Worm (Caenorhabditis elegans) whole organism, L4 larva: ENCODE measurements around the gene Y94H6A.12.
A peak's percentile ranks its signal among the peaks of the same experiment; 100 is the strongest.

Experiments
- F37D6.2 ChIP-seq: sonication (generic microtip); optimal IDR thresholded peaks from 2 replicates; lab custom pipeline; 2016; ENCODE audit warnings: mild to moderate bottlenecking, missing genetic modification characterization, missing compliant biosample characterization
- F44E2.7 ChIP-seq: fragments of 200-800 bp; sonication (Bioruptor generic); IDR thresholded peaks from 2 replicates; pipeline ENCODE4 v2.1.2; 2022; ENCODE audit warnings: missing genetic modification characterization, missing compliant biosample characterization
- F49E8.2 ChIP-seq: sonication (generic microtip); optimal IDR thresholded peaks from 2 replicates; lab custom pipeline; 2016; ENCODE audit warnings: missing compliant biosample characterization, mild to moderate bottlenecking, missing genetic modification characterization, borderline replicate concordance
- R02D3.7 ChIP-seq: fragments of 150-350 bp; sonication (generic microtip); optimal IDR thresholded peaks from 3 replicates; lab custom pipeline; 2014; ENCODE audit warnings: missing biosample characterization, missing genetic modification characterization
- T20F7.1 ChIP-seq: fragments of 200-800 bp; sonication (Bioruptor generic); optimal IDR thresholded peaks from 2 replicates; lab custom pipeline; 2018; ENCODE audit warnings: mild to moderate bottlenecking, missing genetic modification characterization, missing compliant biosample characterization
- T26A8.4 ChIP-seq: fragments of 200-800 bp; sonication (Bioruptor generic); IDR thresholded peaks from 2 replicates; pipeline ENCODE4 v1.3.6; 2022; ENCODE audit warnings: missing genetic modification characterization, missing compliant biosample characterization
- Y105C5A.15 ChIP-seq: fragments of 200-800 bp; sonication (Bioruptor generic); IDR thresholded peaks from 2 replicates; pipeline ENCODE4 v1.3.6; 2022; ENCODE audit warnings: missing genetic modification characterization, missing compliant biosample characterization
- ZK546.5 ChIP-seq, 2 experiments: sonication (generic microtip); optimal IDR thresholded peaks; 2 replicates each; lab custom pipeline; 2017; ENCODE audit warnings: missing biosample characterization in 2 of 2, missing genetic modification characterization in 2 of 2
- arid-1 ChIP-seq: fragments of 200-800 bp; sonication (Bioruptor generic); conservative IDR thresholded peaks from 2 replicates; pipeline ENCODE4 v1.3.6; 2022; ENCODE audit warnings: missing genetic modification reagents, missing genetic modification characterization, missing compliant biosample characterization
- ceh-44 ChIP-seq: fragments of 200-800 bp; sonication (Bioruptor generic); IDR thresholded peaks from 2 replicates; pipeline ENCODE4 v1.3.6; 2022; ENCODE audit warnings: missing genetic modification reagents, missing genetic modification characterization, missing compliant biosample characterization
- ceh-82 ChIP-seq: sonication (generic microtip); optimal IDR thresholded peaks from 2 replicates; lab custom pipeline; 2017; ENCODE audit warnings: missing biosample characterization, missing genetic modification characterization
- cey-2 ChIP-seq: sonication (generic microtip); optimal IDR thresholded peaks from 3 replicates; lab custom pipeline; 2017; ENCODE audit warnings: missing genetic modification characterization, mild to moderate bottlenecking, missing compliant biosample characterization, antibody characterized with exemption, borderline replicate concordance; ENCODE audit not compliant: insufficient read depth
- ctbp-1 ChIP-seq: fragments of 200-800 bp; sonication (Bioruptor generic); IDR thresholded peaks from 2 replicates; pipeline ENCODE4 v1.3.6; 2022; ENCODE audit warnings: missing genetic modification reagents, missing genetic modification characterization, missing compliant biosample characterization
- daf-8 ChIP-seq: fragments of 200-800 bp; sonication (Bioruptor generic); IDR thresholded peaks from 2 replicates; pipeline ENCODE4 v1.3.6; 2022; ENCODE audit warnings: missing genetic modification characterization, missing compliant biosample characterization
- egl-27 ChIP-seq: sonication (generic microtip); optimal IDR thresholded peaks from 3 replicates; lab custom pipeline; 2017; ENCODE audit warnings: missing biosample characterization, missing genetic modification reagents, missing genetic modification characterization
- egl-43 ChIP-seq: fragments of 200-800 bp; sonication (Bioruptor generic); IDR thresholded peaks from 2 replicates; pipeline ENCODE4 v1.3.6; 2022; ENCODE audit warnings: missing genetic modification reagents, missing genetic modification characterization, missing compliant biosample characterization
- fos-1 ChIP-seq: fragments of 150-350 bp; optimal IDR thresholded peaks from 2 replicates; lab custom pipeline; 2014; ENCODE audit warnings: missing biosample characterization, missing genetic modification characterization
- hif-1 ChIP-seq, 2 experiments: sonication (generic microtip); optimal IDR thresholded peaks; 2 replicates each; lab custom pipeline; 2016 to 2017; ENCODE audit warnings: missing compliant biosample characterization in 2 of 2, missing genetic modification characterization in 2 of 2, missing genetic modification reagents in 2 of 2, missing genotype in 2 of 2, mild to moderate bottlenecking in 1 of 2
- hlh-11 ChIP-seq: fragments of 200-800 bp; sonication (Bioruptor generic); optimal IDR thresholded peaks from 2 replicates; lab custom pipeline; 2018; ENCODE audit warnings: mild to moderate bottlenecking, missing genetic modification characterization, missing compliant biosample characterization
- hmg-1.1 ChIP-seq: fragments of 200-800 bp; sonication (Bioruptor generic); IDR thresholded peaks from 2 replicates; pipeline ENCODE4 v1.3.6; 2022; ENCODE audit warnings: missing genetic modification reagents, missing genetic modification characterization, missing compliant biosample characterization
- lim-7 ChIP-seq: fragments of 200-800 bp; sonication (Bioruptor generic); IDR thresholded peaks from 2 replicates; pipeline ENCODE4 v1.3.6; 2022; ENCODE audit warnings: missing genetic modification characterization, missing compliant biosample characterization
- lin-15B ChIP-seq: fragments of 150-350 bp; sonication (generic microtip); optimal IDR thresholded peaks from 3 replicates; lab custom pipeline; 2014; ENCODE audit warnings: missing biosample characterization, missing genetic modification characterization
- lin-39 ChIP-seq: fragments of 150-350 bp; optimal IDR thresholded peaks from 2 replicates; lab custom pipeline; 2014; ENCODE audit warnings: missing biosample characterization, missing genetic modification reagents, missing genetic modification characterization
- lir-3 ChIP-seq: sonication (generic microtip); optimal IDR thresholded peaks from 2 replicates; lab custom pipeline; 2016; ENCODE audit warnings: mild to moderate bottlenecking, missing genetic modification characterization, missing compliant biosample characterization
- lsy-2 ChIP-seq, 2 experiments: fragments of 150-350 bp in 1 of 2; sonication (generic microtip) in 1 of 2; optimal IDR thresholded peaks; 2 replicates each; lab custom pipeline; 2014 to 2017; ENCODE audit warnings: missing biosample characterization in 2 of 2, missing genetic modification characterization in 2 of 2
- madf-5 ChIP-seq, 2 experiments: fragments of 200-800 bp; sonication (Bioruptor generic); IDR thresholded peaks; 2 replicates each; pipeline ENCODE4 v1.3.6; 2022; ENCODE audit warnings: missing compliant biosample characterization in 2 of 2, missing genetic modification characterization in 2 of 2
- mdl-1 ChIP-seq, 2 experiments: fragments of 150-350 bp in 1 of 2; sonication (generic microtip) in 1 of 2; optimal IDR thresholded peaks; 2 replicates each; lab custom pipeline; 2014 to 2017; ENCODE audit warnings: missing biosample characterization in 2 of 2, missing genetic modification characterization in 2 of 2
- mdt-29 ChIP-seq: fragments of 200-800 bp; sonication (Bioruptor generic); IDR thresholded peaks from 2 replicates; pipeline ENCODE4 v1.3.6; 2022; ENCODE audit warnings: missing genetic modification reagents, missing genetic modification characterization, missing compliant biosample characterization
- mes-2 ChIP-seq: sonication (generic microtip); optimal IDR thresholded peaks from 2 replicates; lab custom pipeline; 2016; ENCODE audit warnings: missing genotype, mild to moderate bottlenecking, missing genetic modification characterization, missing compliant biosample characterization; ENCODE audit not compliant: poor library complexity, severe bottlenecking
- mxl-2 ChIP-seq: fragments of 200-800 bp; sonication (Bioruptor generic); conservative IDR thresholded peaks from 2 replicates; pipeline ENCODE4 v1.3.6; 2022; ENCODE audit warnings: missing genetic modification reagents, missing genetic modification characterization, missing compliant biosample characterization
- mxl-3 ChIP-seq: fragments of 200-800 bp; sonication (Bioruptor generic); optimal IDR thresholded peaks from 2 replicates; lab custom pipeline; 2018; ENCODE audit warnings: mild to moderate bottlenecking, missing genetic modification characterization, missing compliant biosample characterization
- nhr-10 ChIP-seq: fragments of 150-350 bp; optimal IDR thresholded peaks from 2 replicates; lab custom pipeline; 2014; ENCODE audit warnings: missing biosample characterization, missing genetic modification characterization
- nhr-11 ChIP-seq: fragments of 150-350 bp; optimal IDR thresholded peaks from 2 replicates; lab custom pipeline; 2014; ENCODE audit warnings: missing biosample characterization, missing genetic modification characterization
- nhr-237 ChIP-seq: sonication (generic microtip); optimal IDR thresholded peaks from 2 replicates; lab custom pipeline; 2017; ENCODE audit warnings: missing biosample characterization, missing genetic modification characterization
- php-3 ChIP-seq: fragments of 200-800 bp; sonication (Bioruptor generic); IDR thresholded peaks from 2 replicates; pipeline ENCODE4 v1.3.6; 2022; ENCODE audit warnings: missing genetic modification reagents, missing genetic modification characterization, missing compliant biosample characterization
- pqm-1 ChIP-seq: sonication (generic microtip); optimal IDR thresholded peaks from 2 replicates; lab custom pipeline; 2017; ENCODE audit warnings: missing biosample characterization, missing genetic modification characterization
- skn-1 ChIP-seq: fragments of 150-350 bp; optimal IDR thresholded peaks from 2 replicates; lab custom pipeline; 2014; ENCODE audit warnings: missing biosample characterization, missing genetic modification characterization
- snpc-4 ChIP-seq: fragments of 150-350 bp; optimal IDR thresholded peaks from 2 replicates; lab custom pipeline; 2014; ENCODE audit warnings: missing biosample characterization, missing genetic modification characterization
- spr-3 ChIP-seq: fragments of 200-800 bp; sonication (Bioruptor generic); optimal IDR thresholded peaks from 2 replicates; lab custom pipeline; 2018; ENCODE audit warnings: mild to moderate bottlenecking, missing genetic modification characterization, missing compliant biosample characterization
- unc-39 ChIP-seq: sonication (generic microtip); optimal IDR thresholded peaks from 2 replicates; lab custom pipeline; 2017; ENCODE audit warnings: missing biosample characterization, missing genetic modification characterization
- vab-7 ChIP-seq: fragments of 200-800 bp; sonication (Bioruptor generic); IDR thresholded peaks from 2 replicates; pipeline ENCODE4 v1.3.6; 2022; ENCODE audit warnings: missing genetic modification reagents, missing genetic modification characterization, missing compliant biosample characterization
- zag-1 ChIP-seq: fragments of 150-350 bp; optimal IDR thresholded peaks from 2 replicates; lab custom pipeline; 2014; ENCODE audit warnings: missing biosample characterization, missing genetic modification characterization
- zfp-3 ChIP-seq: fragments of 200-800 bp; sonication (Bioruptor generic); conservative IDR thresholded peaks from 2 replicates; pipeline ENCODE4 v1.3.6; 2022; ENCODE audit warnings: missing genetic modification reagents, missing genetic modification characterization, missing compliant biosample characterization
- zip-11 ChIP-seq: fragments of 200-800 bp; sonication (Bioruptor generic); IDR thresholded peaks from 2 replicates; pipeline ENCODE4 v1.3.6; 2022; ENCODE audit warnings: missing genetic modification characterization, missing compliant biosample characterization
- ztf-11 ChIP-seq: fragments of 150-350 bp; optimal IDR thresholded peaks from 2 replicates; lab custom pipeline; 2014; ENCODE audit warnings: missing biosample characterization, missing genetic modification characterization

Gene Y94H6A.12

DNA sequence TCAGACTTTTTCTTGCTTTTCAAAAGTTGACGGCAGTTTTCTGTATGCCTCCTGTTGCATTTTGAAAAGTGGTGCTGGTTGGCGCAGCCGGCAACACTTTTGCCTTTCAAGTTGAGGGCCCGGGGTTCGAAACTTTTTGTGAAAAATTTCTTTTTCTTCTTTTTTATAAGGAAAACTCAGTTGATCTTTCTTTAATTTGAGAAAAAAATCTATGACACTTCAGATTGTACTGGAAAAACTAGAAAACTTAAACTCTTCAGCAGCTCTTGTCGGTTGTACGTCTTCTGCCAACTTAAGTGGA, 48.0 kb downstream of the Y94H6A.12 start (continued):
- TF ChIP-seq mdt-29 (GFP tag; lab: Robert Waterston, UW) (0 out of 2 replicates have a peak, but pooled peaks have one; percentile 38), egl-27 (tag; lab: Kevin White, UChicago) (no peak), spr-3 (no peak), fos-1 (no peak), skn-1 (tag; lab: Kevin White, UChicago) (no peak), lin-15B (tag; lab: Kevin White, UChicago) (no peak), zfp-3 (GFP tag; lab: Robert Waterston, UW) (no peak), pqm-1 (no peak), Y105C5A.15 (GFP tag; lab: Robert Waterston, UW) (peak; percentile 70; the same call in 1 of the 2 replicates), ceh-82 (tag; lab: Kevin White, UChicago) (no peak), hlh-11 (tag; lab: Kevin White, UChicago) (no peak), nhr-11 (tag; lab: Kevin White, UChicago) (no peak), egl-43 (GFP tag; lab: Robert Waterston, UW) (peak; percentile 84), lin-39 (tag; lab: Kevin White, UChicago) (no peak), mdl-1 (tag; optimal IDR thresholded peaks at IDR 0.05; lab: Kevin White, UChicago) (no peak), F37D6.2 (tag; lab: Kevin White, UChicago) (no peak), zip-11 (GFP tag; lab: Robert Waterston, UW) (0 out of 2 replicates have a peak, but pooled peaks have one; percentile 44), T20F7.1 (GFP tag; lab: Kevin White, UChicago) (peak; percentile 21), arid-1 (GFP tag; lab: Robert Waterston, UW) (no peak; the same call in 1 of the 2 replicates), daf-8 (GFP tag; lab: Robert Waterston, UW) (0 out of 2 replicates have a peak, but pooled peaks have one; percentile 48), mes-2 (tag; lab: Kevin White, UChicago) (peak; percentile 51), mxl-2 (GFP tag; lab: Robert Waterston, UW) (no peak), hmg-1.1 (no peak; the same call in 1 of the 2 replicates), ZK546.5 (tag; optimal IDR thresholded peaks at IDR 0.05; lab: Kevin White, UChicago) (no peak), F44E2.7 (peak; percentile 91), hif-1 (tag; optimal IDR thresholded peaks at IDR 0.05; lab: Kevin White, UChicago) (no peak), madf-5 (GFP tag; IDR thresholded peaks at IDR 0.05; lab: Robert Waterston, UW) (peak; percentile 36 to 42; a peak in 1 of 4 replicates), php-3 (no peak), ceh-44 (GFP tag; lab: Robert Waterston, UW) (no peak), unc-39 (tag; lab: Kevin White, UChicago) (no peak), zag-1 (tag; lab: Kevin White, UChicago) (no peak), lim-7 (GFP tag; lab: Robert Waterston, UW) (peak; percentile 86), T26A8.4 (GFP tag; lab: Robert Waterston, UW) (no peak)

DNA sequence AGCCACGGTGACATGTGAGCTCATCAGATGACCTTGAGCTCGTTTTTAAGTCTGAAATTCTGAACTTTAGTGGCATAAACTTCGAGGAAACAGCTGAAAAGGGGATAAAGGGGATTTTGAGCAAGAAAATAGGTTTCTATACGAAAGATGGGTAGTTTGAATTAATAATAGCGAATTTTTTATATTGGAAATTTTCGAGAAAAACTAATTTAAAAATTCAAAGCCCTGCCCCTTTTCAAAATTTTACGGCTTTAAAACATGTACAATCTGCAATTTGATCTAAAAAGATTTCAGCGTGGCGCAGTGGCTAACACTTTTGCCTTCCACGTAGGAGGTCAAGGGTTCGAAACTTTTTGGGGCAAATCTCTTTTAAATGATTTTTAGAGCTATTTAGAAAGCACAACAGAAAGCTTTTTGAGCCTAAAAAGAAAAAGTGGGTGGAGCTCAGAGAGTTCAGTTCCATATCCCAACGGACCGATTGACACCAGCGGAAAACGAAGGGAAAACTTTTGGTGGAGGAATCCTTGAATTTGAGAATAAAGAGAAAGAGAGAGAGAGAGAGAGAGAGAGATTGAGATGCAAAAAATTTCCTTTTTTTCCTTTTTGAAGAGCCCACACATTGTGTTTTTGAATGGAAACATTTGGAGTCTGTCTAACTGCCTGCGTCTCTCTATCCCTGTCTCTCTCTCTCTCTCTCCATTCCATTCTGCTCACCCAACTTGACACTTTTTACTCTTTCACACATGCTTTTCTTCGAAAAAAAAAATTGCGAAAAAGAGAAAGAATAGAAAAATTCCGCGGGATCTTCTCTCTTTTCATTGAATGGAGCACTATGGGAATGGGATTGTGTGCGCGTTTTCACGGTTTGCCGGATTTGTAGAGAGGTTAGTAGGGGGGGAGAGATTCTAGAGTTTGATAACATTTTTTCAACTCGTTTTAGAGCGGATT, 48.6 kb downstream of the Y94H6A.12 start, which contains the start of gene Y69A2AR.31:
Y69A2AR.31 (minus strand) TSS at position 51 of the 948 bp plus-strand sequence.
- peak; percentile 80 for TF ChIP-seq lim-7 (GFP tag; lab: Robert Waterston, UW)
- peak; percentile 45 for TF ChIP-seq lir-3 (tag; lab: Kevin White, UChicago)
- no peak for TF ChIP-seq hmg-1.1
- TF ChIP-seq snpc-4 (tag; lab: Kevin White, UChicago), result no peak
- TF ChIP-seq cey-2 (tag; lab: Kevin White, UChicago), result no peak
- peak; percentile 33; the same call in 1 of the 2 replicates for TF ChIP-seq ctbp-1
- peak; percentile 67; the same call in 1 of the 2 replicates for TF ChIP-seq vab-7 (GFP tag; lab: Robert Waterston, UW)
- 0 out of 2 replicates have a peak, but pooled peaks have one; percentile 42 for TF ChIP-seq php-3
- TF ChIP-seq ceh-44 (GFP tag; lab: Robert Waterston, UW), result no peak
- no peak for TF ChIP-seq R02D3.7
- TF ChIP-seq egl-43 (GFP tag; lab: Robert Waterston, UW), result peak; percentile 55
- TF ChIP-seq nhr-10 (tag; lab: Kevin White, UChicago), result no peak
- TF ChIP-seq mxl-3 (GFP tag; lab: Kevin White, UChicago), result no peak
- no peak for TF ChIP-seq ztf-11
- TF ChIP-seq F44E2.7, result 0 out of 2 replicates have a peak, but pooled peaks have one; percentile 59
- TF ChIP-seq madf-5 (GFP tag; IDR thresholded peaks at IDR 0.05; lab: Robert Waterston, UW), result 0 out of 4 replicates have a peak, but pooled peaks of 1 of the 2 experiments have one; percentile 50
- no peak for TF ChIP-seq nhr-237 (tag; lab: Kevin White, UChicago)
- no peak for TF ChIP-seq zfp-3 (GFP tag; lab: Robert Waterston, UW)
- TF ChIP-seq lsy-2 (tag; optimal IDR thresholded peaks at IDR 0.05; lab: Kevin White, UChicago), result no peak
- no peak for TF ChIP-seq egl-27 (tag; lab: Kevin White, UChicago)
- TF ChIP-seq spr-3, result no peak
- no peak for TF ChIP-seq mdl-1 (tag; optimal IDR thresholded peaks at IDR 0.05; lab: Kevin White, UChicago)
- TF ChIP-seq F49E8.2 (tag; lab: Kevin White, UChicago), result no peak
